Worm (Caenorhabditis elegans) whole organism, late embryonic: ENCODE results near the gene fbxb-45.

Experiments
- C38D4.7 ChIP-seq: fragments of 200-800 bp; sonication (Bioruptor generic); optimal IDR thresholded peaks from 2 replicates; lab custom pipeline; 2018; ENCODE audit warnings: mild to moderate bottlenecking, missing genetic modification characterization, moderate library complexity, missing compliant biosample characterization
- F13H6.1 ChIP-seq: sonication (generic microtip); optimal IDR thresholded peaks from 2 replicates; lab custom pipeline; 2016; ENCODE audit warnings: missing genetic modification characterization, missing compliant biosample characterization
- T23F11.4 ChIP-seq: fragments of 200-800 bp; sonication (Bioruptor generic); optimal IDR thresholded peaks from 2 replicates; lab custom pipeline; 2018; ENCODE audit warnings: mild to moderate bottlenecking, missing genetic modification characterization, missing compliant biosample characterization
- Y22D7AL.16 ChIP-seq: sonication (generic microtip); optimal IDR thresholded peaks from 2 replicates; lab custom pipeline; 2016; ENCODE audit warnings: missing genetic modification characterization, missing compliant biosample characterization
- ahr-1 ChIP-seq: sonication (generic microtip); optimal IDR thresholded peaks from 2 replicates; lab custom pipeline; 2016; ENCODE audit warnings: missing genetic modification characterization, missing compliant biosample characterization
- ama-1 ChIP-seq: fragments of 150-350 bp; optimal IDR thresholded peaks from 2 replicates; lab custom pipeline; 2014
- ceh-19 ChIP-seq: fragments of 200-800 bp; sonication (Bioruptor generic); optimal IDR thresholded peaks from 2 replicates; lab custom pipeline; 2018; ENCODE audit warnings: mild to moderate bottlenecking, missing genetic modification characterization, missing compliant biosample characterization
- ceh-22 ChIP-seq: sonication (generic microtip); optimal IDR thresholded peaks from 2 replicates; lab custom pipeline; 2017; ENCODE audit warnings: missing biosample characterization, missing genetic modification characterization
- ceh-24 ChIP-seq: sonication (generic microtip); optimal IDR thresholded peaks from 2 replicates; lab custom pipeline; 2016; ENCODE audit warnings: mild to moderate bottlenecking, missing genetic modification characterization, missing compliant biosample characterization
- ceh-30 ChIP-seq: fragments of 150-350 bp; optimal IDR thresholded peaks from 2 replicates; lab custom pipeline; 2014; ENCODE audit warnings: missing biosample characterization, missing genetic modification characterization
- ceh-31 ChIP-seq: sonication (generic microtip); optimal IDR thresholded peaks from 2 replicates; lab custom pipeline; 2016; ENCODE audit warnings: missing genetic modification characterization, missing compliant biosample characterization
- ceh-34 ChIP-seq: sonication (generic microtip); optimal IDR thresholded peaks from 2 replicates; lab custom pipeline; 2016; ENCODE audit warnings: mild to moderate bottlenecking, missing genetic modification characterization, missing compliant biosample characterization
- ceh-45 ChIP-seq: fragments of 200-800 bp; sonication (Bioruptor generic); IDR thresholded peaks from 2 replicates; pipeline ENCODE4 v1.3.6; 2022; ENCODE audit warnings: missing genetic modification reagents, missing genetic modification characterization, missing compliant biosample characterization
- ceh-48 ChIP-seq: sonication (generic microtip); optimal IDR thresholded peaks from 2 replicates; lab custom pipeline; 2016; ENCODE audit warnings: missing genetic modification characterization, inconsistent platforms, missing compliant biosample characterization
- ceh-9 ChIP-seq: sonication (generic microtip); optimal IDR thresholded peaks from 2 replicates; lab custom pipeline; 2016; ENCODE audit warnings: mild to moderate bottlenecking, missing genetic modification characterization, inconsistent platforms, missing compliant biosample characterization
- dmd-4 ChIP-seq: sonication (generic microtip); optimal IDR thresholded peaks from 2 replicates; lab custom pipeline; 2016; ENCODE audit warnings: borderline replicate concordance, missing genetic modification characterization, missing compliant biosample characterization
- dve-1 ChIP-seq: sonication (generic microtip); optimal IDR thresholded peaks from 2 replicates; lab custom pipeline; 2017; ENCODE audit warnings: antibody characterized with exemption, mild to moderate bottlenecking, missing genetic modification characterization, missing compliant biosample characterization
- elt-2 ChIP-seq: sonication (generic microtip); optimal IDR thresholded peaks from 2 replicates; lab custom pipeline; 2016; ENCODE audit warnings: missing genetic modification reagents, missing genetic modification characterization, missing compliant biosample characterization
- elt-4 ChIP-seq: sonication (generic microtip); optimal IDR thresholded peaks from 2 replicates; lab custom pipeline; 2016; ENCODE audit warnings: missing genetic modification characterization, missing compliant biosample characterization
- eyg-1 ChIP-seq: sonication (generic microtip); optimal IDR thresholded peaks from 2 replicates; lab custom pipeline; 2016; ENCODE audit warnings: missing genotype, missing genetic modification characterization, missing compliant biosample characterization
- fkh-10 ChIP-seq: fragments of 150-350 bp; optimal IDR thresholded peaks from 2 replicates; lab custom pipeline; 2014; ENCODE audit warnings: missing biosample characterization, missing genetic modification reagents, missing genetic modification characterization
- gmeb-2 ChIP-seq: sonication (generic microtip); optimal IDR thresholded peaks from 2 replicates; lab custom pipeline; 2016; ENCODE audit warnings: missing genetic modification characterization, inconsistent platforms, missing compliant biosample characterization
- hlh-13 ChIP-seq: fragments of 200-800 bp; sonication (Bioruptor generic); optimal IDR thresholded peaks from 2 replicates; lab custom pipeline; 2018; ENCODE audit warnings: mild to moderate bottlenecking, missing genetic modification characterization, missing compliant biosample characterization
- hlh-15 ChIP-seq: sonication (generic microtip); optimal IDR thresholded peaks from 2 replicates; lab custom pipeline; 2016; ENCODE audit warnings: missing genetic modification characterization, missing compliant biosample characterization
- hlh-30 ChIP-seq: sonication (generic microtip); optimal IDR thresholded peaks from 2 replicates; lab custom pipeline; 2017; ENCODE audit warnings: antibody characterized with exemption, missing genetic modification characterization, missing compliant biosample characterization; ENCODE audit not compliant: insufficient read depth
- hlh-8 ChIP-seq: sonication (generic microtip); optimal IDR thresholded peaks from 2 replicates; lab custom pipeline; 2016; ENCODE audit warnings: missing genotype, missing genetic modification characterization, missing compliant biosample characterization
- lin-11 ChIP-seq: fragments of 200-800 bp; sonication (Bioruptor generic); optimal IDR thresholded peaks from 2 replicates; lab custom pipeline; 2018; ENCODE audit warnings: mild to moderate bottlenecking, missing genetic modification characterization, missing compliant biosample characterization
- madf-2 ChIP-seq: sonication (generic microtip); optimal IDR thresholded peaks from 2 replicates; lab custom pipeline; 2017; ENCODE audit warnings: missing genetic modification characterization, missing compliant biosample characterization
- nhr-11 ChIP-seq: fragments of 150-350 bp; optimal IDR thresholded peaks from 2 replicates; lab custom pipeline; 2014; ENCODE audit warnings: missing biosample characterization, missing genetic modification characterization
- nhr-232 ChIP-seq: sonication (generic microtip); optimal IDR thresholded peaks from 2 replicates; lab custom pipeline; 2016; ENCODE audit warnings: missing genetic modification characterization, missing compliant biosample characterization
- npax-4 ChIP-seq: sonication (generic microtip); optimal IDR thresholded peaks from 2 replicates; lab custom pipeline; 2016; ENCODE audit warnings: missing genetic modification characterization, missing compliant biosample characterization
- odd-2 ChIP-seq: sonication (generic microtip); optimal IDR thresholded peaks from 2 replicates; lab custom pipeline; 2017; ENCODE audit warnings: antibody characterized with exemption, mild to moderate bottlenecking, missing genetic modification characterization, missing compliant biosample characterization
- pag-3 ChIP-seq: sonication (generic microtip); optimal IDR thresholded peaks from 2 replicates; lab custom pipeline; 2016; ENCODE audit warnings: missing compliant biosample characterization, missing genetic modification characterization, borderline replicate concordance
- pat-9 ChIP-seq: fragments of 200-800 bp; sonication (Bioruptor generic); optimal IDR thresholded peaks from 2 replicates; lab custom pipeline; 2018; ENCODE audit warnings: mild to moderate bottlenecking, missing genetic modification characterization, moderate library complexity, missing compliant biosample characterization
- pha-2 ChIP-seq: sonication (generic microtip); optimal IDR thresholded peaks from 2 replicates; lab custom pipeline; 2017; ENCODE audit warnings: mild to moderate bottlenecking, missing genetic modification characterization, missing compliant biosample characterization
- pha-4 ChIP-seq: fragments of 150-350 bp; optimal IDR thresholded peaks from 2 replicates; lab custom pipeline; 2018; ENCODE audit warnings: missing biosample characterization, missing genetic modification reagents, missing genetic modification characterization
- pqm-1 ChIP-seq: sonication (generic microtip); optimal IDR thresholded peaks from 2 replicates; lab custom pipeline; 2016; ENCODE audit warnings: missing genetic modification characterization, missing compliant biosample characterization
- ref-2 ChIP-seq: sonication (generic microtip); optimal IDR thresholded peaks from 2 replicates; lab custom pipeline; 2016; ENCODE audit warnings: missing genetic modification characterization, missing compliant biosample characterization
- sdc-2 ChIP-seq: sonication (generic microtip); optimal IDR thresholded peaks from 2 replicates; lab custom pipeline; 2016; ENCODE audit warnings: missing genotype, missing genetic modification characterization, missing compliant biosample characterization
- tbx-2 ChIP-seq: sonication (generic microtip); optimal IDR thresholded peaks from 2 replicates; lab custom pipeline; 2016; ENCODE audit warnings: missing genetic modification characterization, missing compliant biosample characterization

The fbxb-45 gene

ce11 chrII:1043932-1044331, at the start of gene fbxb-45:
TSS of gene fbxb-45 (minus strand) at chrII:1044032.
- peak; percentile 9 for TF ChIP-seq ceh-48 (tag; lab: Kevin White, UChicago)

- TF ChIP-seq ceh-48 (tag; lab: Kevin White, UChicago): no peak
- no peak for TF ChIP-seq odd-2 (tag; lab: Kevin White, UChicago)
- no peak for TF ChIP-seq hlh-15
- TF ChIP-seq ahr-1 (tag; lab: Kevin White, UChicago): no peak
- TF ChIP-seq gmeb-2 (tag; lab: Kevin White, UChicago): no peak
- TF ChIP-seq ceh-24 (tag; lab: Kevin White, UChicago): no peak
- no peak for TF ChIP-seq eyg-1
- TF ChIP-seq sdc-2 (tag; lab: Kevin White, UChicago): no peak
- TF ChIP-seq fkh-10: no peak
- no peak for TF ChIP-seq ceh-19 (GFP tag; lab: Kevin White, UChicago)
- TF ChIP-seq nhr-11: no peak
- no peak for TF ChIP-seq elt-4
- TF ChIP-seq dmd-4 (tag; lab: Kevin White, UChicago): no peak
- TF ChIP-seq lin-11: no peak
- TF ChIP-seq pqm-1 (tag; lab: Kevin White, UChicago): no peak
- no peak for TF ChIP-seq nhr-232
Observed at ce11 chrII:1091706-1092105, 47.9 kb upstream of the fbxb-45 start, which contains the start of gene snf-3. TSS of gene snf-3 (plus strand) at chrII:1092006.

- TF ChIP-seq ceh-24 (tag; lab: Kevin White, UChicago): no peak
- TF ChIP-seq F13H6.1 (tag; lab: Kevin White, UChicago): no peak
- no peak for TF ChIP-seq ceh-22
- TF ChIP-seq sdc-2 (tag; lab: Kevin White, UChicago): no peak
- no peak for TF ChIP-seq ref-2
- TF ChIP-seq hlh-8 (tag; lab: Kevin White, UChicago): no peak
Observed at ce11 chrII:1090743-1091142, 46.9 kb upstream of the fbxb-45 start.

ce11 chrII:1088527-1089230, 44.8 kb upstream of the fbxb-45 start:
- TF ChIP-seq madf-2 (tag; lab: Kevin White, UChicago): no peak
- TF ChIP-seq, all 69 proteins: peak for 0

- TF ChIP-seq pha-4 (tag; lab: Kevin White, UChicago): no peak
- TF ChIP-seq hlh-30 (tag; lab: Kevin White, UChicago): no peak
- no peak for TF ChIP-seq pag-3 (tag; lab: Kevin White, UChicago)
- TF ChIP-seq sdc-2 (tag; lab: Kevin White, UChicago): no peak
- TF ChIP-seq pat-9 (tag; lab: Kevin White, UChicago): no peak
- no peak for TF ChIP-seq Y22D7AL.16
- TF ChIP-seq hlh-13 (GFP tag; lab: Kevin White, UChicago): no peak
- TF ChIP-seq npax-4 (tag; lab: Kevin White, UChicago): no peak
- TF ChIP-seq dve-1 (tag; lab: Kevin White, UChicago): no peak
- TF ChIP-seq ama-1 (lab: Kevin White, UChicago): no peak
- TF ChIP-seq C38D4.7: no peak
- no peak for TF ChIP-seq hlh-15
- TF ChIP-seq ceh-19 (GFP tag; lab: Kevin White, UChicago): no peak
- TF ChIP-seq nhr-11: no peak
- no peak for TF ChIP-seq ceh-34
Observed at ce11 chrII:1086479-1086878, 42.6 kb upstream of the fbxb-45 start.

- TF ChIP-seq npax-4 (tag; lab: Kevin White, UChicago) (no peak), fkh-10 (no peak), pag-3 (tag; lab: Kevin White, UChicago) (no peak), ceh-31 (tag; lab: Kevin White, UChicago) (no peak), nhr-232 (no peak), dve-1 (tag; lab: Kevin White, UChicago) (no peak), pha-2 (tag; lab: Kevin White, UChicago) (no peak), ceh-30 (no peak), ref-2 (no peak), ceh-9 (no peak), tbx-2 (tag; lab: Kevin White, UChicago) (no peak), gmeb-2 (tag; lab: Kevin White, UChicago) (no peak), ceh-45 (GFP tag; lab: Robert Waterston, UW) (no peak), elt-2 (no peak), T23F11.4 (no peak)
Observed at ce11 chrII:1085546-1085945, 41.7 kb upstream of the fbxb-45 start.
